Worm (Caenorhabditis elegans): ENCODE data around the gene dmsr-8.

dmsr-8 gene

DNA sequence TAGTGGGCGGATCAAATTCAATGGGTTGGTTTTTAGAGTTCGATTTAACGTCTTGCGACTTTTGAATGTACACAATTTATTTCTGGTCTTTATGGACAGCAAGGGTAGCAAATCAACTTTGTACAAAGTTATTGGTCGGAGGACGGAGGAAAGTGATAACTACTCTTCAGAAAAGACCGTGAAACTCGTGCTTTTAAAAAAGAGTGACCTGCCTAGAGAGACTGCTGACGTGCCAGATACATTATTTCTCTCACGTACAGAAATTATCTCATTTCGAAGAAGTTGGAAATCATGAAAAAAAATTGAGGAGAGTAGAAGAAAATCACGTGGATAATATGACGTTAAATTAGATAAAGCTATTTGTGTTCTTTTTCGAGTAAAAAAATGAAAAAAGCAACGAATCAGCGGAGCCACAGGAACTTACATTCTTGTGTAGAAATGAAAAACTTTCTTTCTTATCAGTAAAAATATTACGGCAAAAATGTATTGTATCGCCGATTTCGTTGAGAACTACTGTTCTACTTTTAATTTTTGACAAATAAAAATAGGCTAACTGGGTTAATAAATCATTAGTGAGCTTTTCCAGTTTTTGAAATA, 22.0 kb upstream of the dmsr-8 start, which contains the start of gene ppm-1.A:
Gene ppm-1.A, minus strand, starts transcription at position 294 of the 597 bp plus-strand sequence.
- no peak for TF ChIP-seq hmg-11 (tag; optimal IDR thresholded peaks at IDR 0.05)
- TF ChIP-seq pqm-1 (tag; optimal IDR thresholded peaks at IDR 0.05): peak; percentile 35
- peak; percentile 46 for TF ChIP-seq mml-1 (tag; optimal IDR thresholded peaks at IDR 0.05)
- TF ChIP-seq pha-4 (tag; optimal IDR thresholded peaks at IDR 0.05): peak; percentile 23
- no peak for TF ChIP-seq tbx-2 (tag; optimal IDR thresholded peaks at IDR 0.05)
- no peak for TF ChIP-seq R02D3.7 (tag; optimal IDR thresholded peaks at IDR 0.05)
- peak; percentile 37 for TF ChIP-seq elt-2 (tag; optimal IDR thresholded peaks at IDR 0.05)
- TF ChIP-seq nhr-23 (tag; optimal IDR thresholded peaks at IDR 0.05): peak; percentile 20

DNA sequence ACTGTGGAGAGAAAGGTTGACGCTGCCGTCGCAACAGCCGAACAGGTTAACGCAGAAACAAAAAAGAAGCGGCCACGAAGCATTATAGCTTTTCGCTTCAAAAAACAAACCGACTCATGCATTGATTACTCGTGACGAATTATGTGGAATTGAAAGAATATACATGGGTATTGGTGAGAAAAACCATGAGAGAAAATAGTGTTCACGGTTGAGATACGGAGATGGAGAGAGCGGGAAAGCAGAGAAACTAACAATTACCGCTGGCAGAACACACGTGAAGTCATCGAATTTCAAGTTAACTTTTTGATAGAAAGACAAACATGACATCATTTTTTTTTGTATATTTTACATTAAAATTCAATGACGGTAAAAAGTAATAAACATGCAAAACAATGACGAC, 21.2 kb upstream of the dmsr-8 start:
- TF ChIP-seq tbx-2 (tag; optimal IDR thresholded peaks at IDR 0.05) (no peak), nfya-1 (tag; optimal IDR thresholded peaks at IDR 0.05; ENCODE audit: insufficient read depth) (peak; percentile 9), ama-1 (optimal IDR thresholded peaks at IDR 0.05) (peak; percentile 3), nhr-67 (tag; optimal IDR thresholded peaks at IDR 0.05) (no peak), sea-2 (GFP tag; optimal IDR thresholded peaks at IDR 0.05) (no peak), ceh-82 (tag; optimal IDR thresholded peaks at IDR 0.05) (no peak), nhr-25 (tag; optimal IDR thresholded peaks at IDR 0.05) (no peak), nhr-77 (tag; optimal IDR thresholded peaks at IDR 0.05) (no peak), pha-4 (tag; optimal IDR thresholded peaks at IDR 0.05) (peak; percentile 49), pqm-1 (tag; optimal IDR thresholded peaks at IDR 0.05) (peak; percentile 66), ceh-28 (tag; optimal IDR thresholded peaks at IDR 0.05) (no peak), ceh-9 (tag; optimal IDR thresholded peaks at IDR 0.05) (no peak), ztf-4 (tag; optimal IDR thresholded peaks at IDR 0.05) (no peak), mml-1 (tag; optimal IDR thresholded peaks at IDR 0.05) (no peak), elt-2 (tag; optimal IDR thresholded peaks at IDR 0.05) (peak; percentile 35)

DNA sequence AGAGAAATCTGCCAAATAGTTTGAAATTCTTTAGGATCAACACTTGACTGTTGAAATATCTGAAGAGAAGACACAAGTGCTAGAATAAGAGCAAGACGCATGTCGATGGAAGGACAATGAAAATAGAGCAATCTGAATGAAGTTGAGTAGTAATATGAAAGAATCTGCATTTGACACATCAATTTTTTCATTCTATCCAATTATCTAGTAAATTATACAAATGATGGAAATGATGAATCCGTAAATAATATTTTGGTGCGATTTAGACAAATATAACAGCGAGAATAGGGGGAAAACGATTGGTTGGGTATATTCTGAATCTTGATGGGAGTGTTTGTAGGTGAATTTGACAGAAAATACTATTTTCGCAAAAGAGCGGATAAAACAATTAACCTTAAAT, 18.6 kb upstream of the dmsr-8 start, which contains the start of gene txt-10:
Gene txt-10, minus strand, starts transcription at position 101 of the 400 bp plus-strand sequence.
- no peak for TF ChIP-seq tbx-2 (tag; optimal IDR thresholded peaks at IDR 0.05)
- no peak for TF ChIP-seq fkh-2 (tag; optimal IDR thresholded peaks at IDR 0.05)
- no peak for TF ChIP-seq ceh-28 (tag; optimal IDR thresholded peaks at IDR 0.05)
- no peak for TF ChIP-seq jun-1 (tag; optimal IDR thresholded peaks at IDR 0.05)
- TF ChIP-seq sea-2 (GFP tag; optimal IDR thresholded peaks at IDR 0.05): no peak
- no peak for TF ChIP-seq elt-3 (tag; optimal IDR thresholded peaks at IDR 0.05)
- no peak for TF ChIP-seq ama-1 (optimal IDR thresholded peaks at IDR 0.05)
- TF ChIP-seq nfya-1 (tag; optimal IDR thresholded peaks at IDR 0.05; ENCODE audit: insufficient read depth): no peak
- TF ChIP-seq nhr-11 (tag; optimal IDR thresholded peaks at IDR 0.05): no peak
- no peak for TF ChIP-seq aly-2 (tag; optimal IDR thresholded peaks at IDR 0.05)
- TF ChIP-seq pqm-1 (tag; optimal IDR thresholded peaks at IDR 0.05): no peak
- TF ChIP-seq nhr-25 (tag; optimal IDR thresholded peaks at IDR 0.05): no peak
- TF ChIP-seq pha-4 (tag; optimal IDR thresholded peaks at IDR 0.05): no peak
- TF ChIP-seq ceh-9 (tag; optimal IDR thresholded peaks at IDR 0.05): no peak
- TF ChIP-seq ztf-11 (tag; optimal IDR thresholded peaks at IDR 0.05): no peak

DNA sequence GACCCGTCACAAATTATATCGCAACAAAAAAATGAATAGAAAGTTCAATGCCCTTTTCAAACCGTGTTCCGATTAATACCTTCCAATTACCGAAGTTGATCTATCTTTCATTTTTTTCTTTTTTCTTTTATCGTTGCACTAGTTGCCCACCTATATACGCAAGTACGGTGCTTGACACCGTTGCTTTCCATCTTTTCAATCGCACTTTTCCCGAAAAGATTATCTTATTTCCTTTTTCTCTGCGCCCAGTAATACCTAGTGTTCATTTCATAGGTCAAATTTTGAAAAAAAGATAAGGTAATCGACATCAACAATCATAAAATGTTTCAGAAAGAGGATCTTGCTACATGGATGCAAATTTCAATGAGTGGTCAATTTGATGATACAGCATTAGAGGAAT, 15.4 kb upstream of the dmsr-8 start:
- TF ChIP-seq elt-1 (tag; optimal IDR thresholded peaks at IDR 0.05): peak; percentile 2
- TF ChIP-seq fkh-2 (tag; optimal IDR thresholded peaks at IDR 0.05): no peak
- TF ChIP-seq nhr-23 (tag; optimal IDR thresholded peaks at IDR 0.05): peak; percentile 76
- no peak for TF ChIP-seq ceh-16 (tag; optimal IDR thresholded peaks at IDR 0.05)

DNA sequence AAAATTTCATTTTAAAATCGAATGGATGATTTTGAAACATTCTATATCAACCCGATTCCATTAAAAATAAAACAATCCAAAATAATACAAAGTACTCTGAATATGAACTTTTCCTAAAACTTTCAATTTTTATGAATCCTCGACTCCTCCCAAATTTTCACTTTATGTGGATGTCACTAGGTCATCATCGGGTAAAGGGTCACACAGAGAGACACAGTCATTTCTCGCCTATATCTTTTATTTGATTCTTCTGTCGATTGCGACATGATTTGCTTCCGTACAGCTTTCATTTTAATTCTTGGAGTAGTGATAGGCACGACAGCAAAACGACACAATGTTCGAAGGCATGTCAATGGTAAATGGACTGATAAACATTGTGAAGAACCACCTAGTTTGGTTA, 14.3 kb upstream of the dmsr-8 start, which contains the start of gene F25D1.3:
Gene F25D1.3, plus strand, starts transcription at position 225 of the 400 bp plus-strand sequence.
- TF ChIP-seq fkh-2 (tag; optimal IDR thresholded peaks at IDR 0.05): no peak
- TF ChIP-seq nhr-23 (tag; optimal IDR thresholded peaks at IDR 0.05): peak; percentile 15
- no peak for TF ChIP-seq ztf-11 (tag; optimal IDR thresholded peaks at IDR 0.05)
- no peak for TF ChIP-seq nhr-11 (tag; optimal IDR thresholded peaks at IDR 0.05)
- no peak for TF ChIP-seq pha-4 (tag; optimal IDR thresholded peaks at IDR 0.05)

DNA sequence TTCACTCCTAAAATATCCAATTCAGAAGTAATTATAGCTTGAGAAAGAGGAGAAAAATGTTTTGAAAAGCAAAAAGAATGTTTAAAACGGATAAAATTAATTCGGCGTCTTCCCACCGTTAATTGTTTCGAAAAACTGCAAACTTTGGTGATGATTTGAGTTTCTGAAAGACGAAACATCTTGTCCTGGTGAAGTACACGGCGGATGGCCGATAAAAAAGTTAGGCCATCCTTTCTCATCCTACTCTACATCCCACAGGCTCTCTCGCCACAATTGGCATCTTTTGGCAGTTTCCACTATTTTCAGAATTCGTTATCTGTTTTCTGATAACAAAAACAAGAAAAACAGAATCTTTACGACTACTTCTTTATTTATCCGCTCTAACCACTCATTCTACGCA, 11.7 kb upstream of the dmsr-8 start, which contains the start of the genes C35A5.8 and hda-11:
Gene C35A5.8, minus strand, starts transcription at position 7 of the 400 bp plus-strand sequence.
Gene hda-11, plus strand, starts transcription at position 283 of the 400 bp plus-strand sequence.
- TF ChIP-seq lin-39 (tag; optimal IDR thresholded peaks at IDR 0.05) (no peak), nhr-25 (tag; optimal IDR thresholded peaks at IDR 0.05) (peak; percentile 52), aly-2 (tag; optimal IDR thresholded peaks at IDR 0.05) (no peak), nhr-43 (tag; optimal IDR thresholded peaks at IDR 0.05; ENCODE audit: poor library complexity, severe bottlenecking) (peak; percentile 93), nhr-237 (tag; optimal IDR thresholded peaks at IDR 0.05) (no peak), nfya-1 (tag; optimal IDR thresholded peaks at IDR 0.05; ENCODE audit: insufficient read depth) (peak; percentile 58), tbx-2 (tag; optimal IDR thresholded peaks at IDR 0.05) (no peak), pqm-1 (tag; optimal IDR thresholded peaks at IDR 0.05) (peak; percentile 4), hmg-11 (tag; optimal IDR thresholded peaks at IDR 0.05) (peak; percentile 34), lin-15B (tag; optimal IDR thresholded peaks at IDR 0.05) (peak; percentile 63), lsy-12 (tag; optimal IDR thresholded peaks at IDR 0.05) (peak; percentile 19), snpc-4 (tag; optimal IDR thresholded peaks at IDR 0.05) (peak; percentile 35), nhr-76 (tag; optimal IDR thresholded peaks at IDR 0.05) (no peak), eor-1 (tag; optimal IDR thresholded peaks at IDR 0.05) (no peak), elt-1 (tag; optimal IDR thresholded peaks at IDR 0.05) (no peak), elt-2 (tag; optimal IDR thresholded peaks at IDR 0.05) (peak; percentile 45), nhr-23 (tag; optimal IDR thresholded peaks at IDR 0.05) (peak; percentile 63), elt-3 (tag; optimal IDR thresholded peaks at IDR 0.05) (no peak), skn-1 (tag; optimal IDR thresholded peaks at IDR 0.05) (peak; percentile 48)
